Fruit fly (Drosophila melanogaster) whole organism: ENCODE results near the gene Cpr76Bd.

Experiments used
- CG8478 ChIP-seq: fragments of >200 bp; optimal IDR thresholded peaks from 2 replicates; lab custom pipeline; 2018; ENCODE audit warnings: inconsistent platforms
- Dll ChIP-seq: fragments of >200 bp; optimal IDR thresholded peaks from 2 replicates; lab custom pipeline; 2017
- EcR ChIP-seq, 2 experiments: fragments of >200 bp; optimal IDR thresholded peaks; 2 replicates each; lab custom pipeline; 2017; ENCODE audit warnings: missing biosample characterization in 2 of 2, missing genetic modification characterization in 2 of 2, missing genetic modification reagents in 2 of 2
- pan ChIP-seq: fragments of >200 bp; optimal IDR thresholded peaks from 2 replicates; lab custom pipeline; 2017
- psq ChIP-seq: fragments of >200 bp; optimal IDR thresholded peaks from 2 replicates; lab custom pipeline; 2017
- usp ChIP-seq: fragments of >200 bp; optimal IDR thresholded peaks from 2 replicates; lab custom pipeline; 2017; ENCODE audit warnings: missing biosample characterization, missing genetic modification characterization, mixed read lengths

DNA sequence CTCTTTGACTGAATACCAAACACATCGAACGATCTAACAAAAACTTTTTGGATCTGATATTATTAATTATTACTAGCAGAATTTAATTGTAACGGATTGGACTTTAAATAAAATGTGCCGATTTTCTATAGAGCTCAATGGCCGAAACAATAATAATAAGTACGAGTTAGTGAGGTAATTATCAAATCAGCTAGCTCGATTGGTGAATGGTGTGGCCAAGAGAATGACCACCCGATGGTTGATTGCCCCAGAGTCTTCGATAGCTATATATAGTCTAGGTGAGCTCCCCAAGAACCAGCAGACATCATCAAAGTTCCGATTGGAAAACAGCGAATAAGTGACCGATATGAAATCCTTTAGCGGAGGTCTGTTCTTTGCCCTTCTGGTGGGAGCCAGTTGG, 13.2 kb upstream of the Cpr76Bd start, which contains the start of gene Cpr76Bb:
- TF ChIP-seq pan (lab: Kevin White, UChicago), result no peak
- TF ChIP-seq psq (lab: Kevin White, UChicago), result no peak
- no peak for TF ChIP-seq Dll (lab: Kevin White, UChicago)
- no peak for TF ChIP-seq usp
- no peak for TF ChIP-seq CG8478 (lab: Kevin White, UChicago)
- no peak for TF ChIP-seq EcR (GFP tag; optimal IDR thresholded peaks at IDR 0.05; lab: Kevin White, UChicago)
